Worm (Caenorhabditis elegans) whole organism, L3 larva: Measurements from ENCODE around the gene igeg-2.

Experiments
- ama-1 ChIP-seq: fragments of 150-350 bp; optimal IDR thresholded peaks from 2 replicates; lab custom pipeline; 2018
- ceh-28 ChIP-seq: fragments of 150-350 bp; optimal IDR thresholded peaks from 2 replicates; lab custom pipeline; 2014; ENCODE audit warnings: missing biosample characterization, missing genetic modification reagents, missing genetic modification characterization
- skn-1 ChIP-seq: fragments of 150-350 bp; optimal IDR thresholded peaks from 2 replicates; lab custom pipeline; 2014; ENCODE audit warnings: missing biosample characterization, missing genetic modification characterization

DNA sequence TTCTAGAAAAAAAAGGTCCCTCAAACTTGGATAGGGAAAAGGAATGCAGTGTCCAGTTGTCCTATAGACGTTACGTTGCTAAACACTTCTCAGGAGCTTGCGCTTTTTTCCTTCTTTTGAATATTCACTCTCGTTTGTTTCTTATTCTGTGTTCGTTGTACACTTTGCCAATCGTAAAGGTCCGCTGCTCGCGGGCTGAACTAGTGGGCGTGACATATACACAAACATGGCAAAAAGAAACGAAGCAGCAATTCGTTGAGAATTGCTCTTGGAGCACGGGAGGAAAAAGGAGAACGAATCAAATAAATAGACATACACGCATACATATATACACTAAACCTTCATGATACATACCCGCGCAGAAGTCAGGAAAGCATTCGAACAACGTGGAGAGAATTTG, 22.4 kb upstream of the igeg-2 start:
- TF ChIP-seq ama-1 (peak; percentile 66), skn-1 (tag; lab: Kevin White, UChicago) (no peak), ceh-28 (tag; lab: Kevin White, UChicago) (no peak)
